Fruit fly (Drosophila melanogaster): Measurements from ENCODE around the gene PIG-Q.

PIG-Q gene

DNA sequence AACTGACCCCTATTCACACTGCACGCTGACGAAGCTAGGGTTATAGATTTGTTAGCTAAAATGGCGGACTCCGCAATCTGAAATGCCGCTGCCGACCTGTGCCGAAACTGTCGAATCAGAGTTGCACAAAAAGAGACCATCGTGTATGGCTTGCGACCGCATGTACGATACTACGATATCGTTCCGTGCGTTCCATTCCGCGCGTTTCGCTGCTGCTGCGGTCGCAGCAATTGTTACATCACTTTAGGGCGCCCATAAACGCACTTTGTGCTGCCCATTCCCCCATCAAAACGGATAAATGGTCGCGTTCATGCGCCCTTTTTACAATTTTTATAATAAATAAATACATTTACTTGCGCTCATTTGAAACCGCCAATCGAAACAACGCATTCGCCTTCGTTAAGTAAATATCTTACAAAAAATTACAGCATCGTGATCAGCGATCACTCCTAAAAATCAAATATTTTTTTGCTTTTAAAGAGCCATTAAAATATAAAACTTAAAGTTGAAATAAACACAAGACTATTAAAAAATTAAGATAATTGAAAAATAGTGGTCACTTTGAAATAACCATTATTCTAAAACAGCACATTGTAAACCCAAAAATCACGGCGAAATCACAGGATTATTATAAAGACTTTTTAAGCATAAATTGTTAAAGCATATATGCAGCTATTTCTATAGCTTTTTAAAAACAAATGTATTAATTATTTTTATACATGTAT, 38.6 kb upstream of the PIG-Q start, which contains the start of gene Cyp1:
Gene Cyp1 (minus strand): TSS at position 174 of the 725 bp plus-strand sequence.
- TF ChIP-seq CG12768 (GFP tag; optimal IDR thresholded peaks at IDR 0.05) (peak; percentile 58), cic (GFP tag; optimal IDR thresholded peaks at IDR 0.05) (peak; percentile 17), cnc (optimal IDR thresholded peaks at IDR 0.05) (no peak), toe (GFP tag; optimal IDR thresholded peaks at IDR 0.05) (no peak), Crg-1 (GFP tag; optimal IDR thresholded peaks at IDR 0.05) (peak; percentile 72), CG5204 (GFP tag; optimal IDR thresholded peaks at IDR 0.05) (no peak), pad (GFP tag; optimal IDR thresholded peaks at IDR 0.05) (peak; percentile 13), CG11617 (GFP tag; optimal IDR thresholded peaks at IDR 0.05) (peak; percentile 21), CG1620 (GFP tag; optimal IDR thresholded peaks at IDR 0.05) (peak; percentile 40), tj (GFP tag; optimal IDR thresholded peaks at IDR 0.05) (peak; percentile 75), CG7045 (GFP tag; optimal IDR thresholded peaks at IDR 0.05) (no peak), Mnt (GFP tag; optimal IDR thresholded peaks at IDR 0.05) (peak; percentile 86), CG33017 (tag; optimal IDR thresholded peaks at IDR 0.05) (peak; percentile 13), kay (GFP tag; ENCODE audit: borderline replicate concordance) (no peak), CG14711 (tag; optimal IDR thresholded peaks at IDR 0.05) (peak; percentile 58), ovo (GFP tag; optimal IDR thresholded peaks at IDR 0.05) (peak; percentile 31), CG7101 (tag; optimal IDR thresholded peaks at IDR 0.05) (peak; percentile 66), Hr96 (GFP tag; optimal IDR thresholded peaks at IDR 0.05) (no peak), Clk (GFP tag; optimal IDR thresholded peaks at IDR 0.05) (no peak), bab1 (GFP tag; optimal IDR thresholded peaks at IDR 0.05) (peak; percentile 50)

DNA sequence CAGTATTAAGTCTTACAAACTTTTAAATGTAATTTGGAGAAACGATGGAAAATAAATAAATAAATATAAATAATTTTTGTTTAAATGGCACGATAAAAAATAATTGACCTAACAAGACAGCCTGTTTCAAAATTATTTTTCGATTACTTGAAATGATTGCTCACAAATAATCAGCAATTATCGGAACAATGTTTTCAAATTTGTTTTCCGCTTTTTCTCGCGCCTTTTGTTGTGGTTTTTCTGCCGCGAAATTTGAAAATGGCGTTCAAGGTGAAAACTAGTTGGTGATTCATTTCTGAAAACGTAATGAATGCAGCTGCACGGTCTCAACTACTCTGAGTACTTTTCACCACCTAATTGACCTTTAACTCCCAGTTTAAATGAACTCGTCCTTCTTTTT, 37.9 kb upstream of the PIG-Q start:
- TF ChIP-seq CG14711 (tag; optimal IDR thresholded peaks at IDR 0.05), result peak; percentile 1
- peak; percentile 39 for TF ChIP-seq bab1 (GFP tag; optimal IDR thresholded peaks at IDR 0.05)
- TF ChIP-seq ovo (GFP tag; optimal IDR thresholded peaks at IDR 0.05), result no peak

dm6 chrX:16323063-16323462, 35.9 kb upstream of the PIG-Q start, which contains the start of the genes CG9917 and CG32579:
Gene CG9917 (minus strand): TSS chrX:16323231.
Gene CG32579 (plus strand): TSS chrX:16323286.
- TF ChIP-seq tj (GFP tag; optimal IDR thresholded peaks at IDR 0.05) (peak; percentile 19), CG7101 (tag; optimal IDR thresholded peaks at IDR 0.05) (peak; percentile 19), CG14711 (tag; optimal IDR thresholded peaks at IDR 0.05) (peak; percentile 17), CG5204 (GFP tag; optimal IDR thresholded peaks at IDR 0.05) (no peak), Mnt (GFP tag; optimal IDR thresholded peaks at IDR 0.05) (peak; percentile 54), Crg-1 (GFP tag; optimal IDR thresholded peaks at IDR 0.05) (no peak), bab1 (GFP tag; optimal IDR thresholded peaks at IDR 0.05) (peak; percentile 50)

dm6 chrX:16323536-16323935, 35.4 kb upstream of the PIG-Q start:
- TF ChIP-seq Hr96 (GFP tag; optimal IDR thresholded peaks at IDR 0.05) (no peak), CG33017 (tag; optimal IDR thresholded peaks at IDR 0.05) (no peak), bab1 (GFP tag; optimal IDR thresholded peaks at IDR 0.05) (no peak), CG5204 (GFP tag; optimal IDR thresholded peaks at IDR 0.05) (no peak), pad (GFP tag; optimal IDR thresholded peaks at IDR 0.05) (no peak), CG12768 (GFP tag; optimal IDR thresholded peaks at IDR 0.05) (no peak), CG7045 (GFP tag; optimal IDR thresholded peaks at IDR 0.05) (no peak), kay (GFP tag; ENCODE audit: borderline replicate concordance) (no peak), ovo (GFP tag; optimal IDR thresholded peaks at IDR 0.05) (no peak), CG1620 (GFP tag; optimal IDR thresholded peaks at IDR 0.05) (no peak), cic (GFP tag; optimal IDR thresholded peaks at IDR 0.05) (no peak), toe (GFP tag; optimal IDR thresholded peaks at IDR 0.05) (no peak), CG14711 (tag; optimal IDR thresholded peaks at IDR 0.05) (no peak), CG7101 (tag; optimal IDR thresholded peaks at IDR 0.05) (no peak)

DNA sequence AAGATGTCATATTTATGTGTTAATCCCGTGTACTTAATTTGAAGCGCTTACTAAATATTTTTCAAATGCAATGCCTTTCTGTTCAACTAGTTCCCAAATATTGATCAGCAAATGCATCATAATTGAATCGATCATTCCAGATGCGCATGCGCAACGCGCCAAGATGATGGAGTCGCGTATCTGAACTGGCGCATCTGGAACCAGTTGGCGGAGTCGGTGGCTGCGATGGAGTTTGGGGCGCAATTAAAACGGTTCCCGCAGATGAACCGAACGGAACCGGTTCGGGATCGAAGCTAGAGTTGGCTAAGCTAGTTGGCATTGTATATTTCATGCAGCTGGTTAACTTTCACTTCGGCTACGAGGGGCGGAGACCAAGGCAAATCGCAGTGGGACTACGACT, 33.5 kb upstream of the PIG-Q start, which contains the start of gene CalpC:
Gene CalpC (plus strand): TSS at position 292 of the 400 bp plus-strand sequence.
- TF ChIP-seq Hr96 (GFP tag; optimal IDR thresholded peaks at IDR 0.05), result no peak
- TF ChIP-seq CG11617 (GFP tag; optimal IDR thresholded peaks at IDR 0.05), result no peak

DNA sequence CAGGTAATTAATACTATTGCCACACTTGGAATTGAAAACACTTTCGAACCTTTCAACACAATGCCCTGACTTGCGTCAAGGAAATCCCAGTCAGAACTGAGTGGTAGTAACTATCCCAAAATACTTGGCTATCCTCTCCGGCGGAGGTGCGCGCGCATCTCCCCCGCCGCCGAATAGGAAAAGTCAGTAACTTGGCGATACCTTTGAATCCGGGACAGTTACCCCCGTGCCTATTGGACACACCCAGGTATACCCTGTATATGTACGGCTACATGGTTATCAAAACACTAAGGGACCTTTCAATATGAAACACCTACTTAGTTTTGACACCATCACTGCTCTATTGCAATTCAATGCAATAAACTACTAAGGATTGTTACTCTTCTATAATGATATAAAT, 28.3 kb upstream of the PIG-Q start, which contains the start of gene CG9919:
Gene CG9919 (minus strand): TSS at position 101 of the 400 bp plus-strand sequence.
- TF ChIP-seq Clk (GFP tag; optimal IDR thresholded peaks at IDR 0.05) (no peak), CG7101 (tag; optimal IDR thresholded peaks at IDR 0.05) (no peak), CG1620 (GFP tag; optimal IDR thresholded peaks at IDR 0.05) (no peak), CG5204 (GFP tag; optimal IDR thresholded peaks at IDR 0.05) (no peak), ovo (GFP tag; optimal IDR thresholded peaks at IDR 0.05) (no peak)

dm6 chrX:16331562-16332233, 27.2 kb upstream of the PIG-Q start:
- TF ChIP-seq CG14711 (tag; optimal IDR thresholded peaks at IDR 0.05) (no peak), CG1620 (GFP tag; optimal IDR thresholded peaks at IDR 0.05) (no peak), CG11617 (GFP tag; optimal IDR thresholded peaks at IDR 0.05) (peak; percentile 28), CG33017 (tag; optimal IDR thresholded peaks at IDR 0.05) (no peak), kay (GFP tag; ENCODE audit: borderline replicate concordance) (no peak), CG12768 (GFP tag; optimal IDR thresholded peaks at IDR 0.05) (no peak), Mnt (GFP tag; optimal IDR thresholded peaks at IDR 0.05) (peak; percentile 21), pad (GFP tag; optimal IDR thresholded peaks at IDR 0.05) (peak; percentile 11), Clk (GFP tag; optimal IDR thresholded peaks at IDR 0.05) (no peak), tj (GFP tag; optimal IDR thresholded peaks at IDR 0.05) (no peak), ovo (GFP tag; optimal IDR thresholded peaks at IDR 0.05) (peak; percentile 54), toe (GFP tag; optimal IDR thresholded peaks at IDR 0.05) (no peak), CG7101 (tag; optimal IDR thresholded peaks at IDR 0.05) (no peak), Crg-1 (GFP tag; optimal IDR thresholded peaks at IDR 0.05) (no peak), CG7045 (GFP tag; optimal IDR thresholded peaks at IDR 0.05) (no peak), cic (GFP tag; optimal IDR thresholded peaks at IDR 0.05) (no peak), CG5204 (GFP tag; optimal IDR thresholded peaks at IDR 0.05) (no peak), bab1 (GFP tag; optimal IDR thresholded peaks at IDR 0.05) (peak; percentile 6), Hr96 (GFP tag; optimal IDR thresholded peaks at IDR 0.05) (no peak), cnc (optimal IDR thresholded peaks at IDR 0.05) (no peak)

Measured in whole organism, adult.